Worm (Caenorhabditis elegans) whole organism, midembryonic: ENCODE measurements around the gene C06B8.3.

Experiments
- cog-1 ChIP-seq: sonication (generic microtip); optimal IDR thresholded peaks from 2 replicates; lab custom pipeline; 2016; ENCODE audit warnings: missing genetic modification characterization, missing compliant biosample characterization
- flt-1 ChIP-seq: fragments of 200-800 bp; sonication (Bioruptor generic); IDR thresholded peaks from 2 replicates; pipeline ENCODE4 v1.3.6; 2022; ENCODE audit warnings: missing genetic modification characterization, missing compliant biosample characterization
- klf-2 ChIP-seq: fragments of 200-800 bp; sonication (Bioruptor generic); conservative IDR thresholded peaks from 2 replicates; pipeline ENCODE4 v1.3.6; 2022; ENCODE audit warnings: missing genetic modification reagents, missing genetic modification characterization, missing compliant biosample characterization
- med-1 ChIP-seq: sonication (generic microtip); optimal IDR thresholded peaks from 2 replicates; lab custom pipeline; 2017; ENCODE audit warnings: missing genetic modification characterization, mild to moderate bottlenecking, missing compliant biosample characterization, antibody characterized with exemption, missing genetic modification reagents; ENCODE audit not compliant: insufficient read depth
- ref-1 ChIP-seq: fragments of 200-800 bp; sonication (Bioruptor generic); conservative IDR thresholded peaks from 2 replicates; pipeline ENCODE4 v1.3.6; 2022; ENCODE audit warnings: missing genetic modification reagents, missing genetic modification characterization, missing compliant biosample characterization
- tab-1 ChIP-seq: fragments of 200-800 bp; sonication (Bioruptor generic); IDR thresholded peaks from 2 replicates; pipeline ENCODE4 v1.3.6; 2022; ENCODE audit warnings: missing genetic modification characterization, missing compliant biosample characterization
- ztf-23 ChIP-seq: fragments of 200-800 bp; sonication (Bioruptor generic); IDR thresholded peaks from 2 replicates; pipeline ENCODE4 v1.3.6; 2022; ENCODE audit warnings: missing genetic modification reagents, missing genetic modification characterization, missing compliant biosample characterization
- ztf-29 ChIP-seq: fragments of 200-800 bp; sonication (Bioruptor generic); IDR thresholded peaks from 2 replicates; pipeline ENCODE4 v1.3.6; 2022; ENCODE audit warnings: missing genetic modification reagents, missing genetic modification characterization, missing compliant biosample characterization

- no peak for TF ChIP-seq med-1
- TF ChIP-seq flt-1 (GFP tag; lab: Robert Waterston, UW), result no peak
- no peak for TF ChIP-seq ref-1 (GFP tag; lab: Robert Waterston, UW)
- TF ChIP-seq ztf-23, result no peak
- no peak for TF ChIP-seq cog-1
- no peak for TF ChIP-seq ztf-29 (GFP tag; lab: Robert Waterston, UW)
- no peak for TF ChIP-seq klf-2 (GFP tag; lab: Robert Waterston, UW)
- TF ChIP-seq tab-1 (GFP tag; lab: Robert Waterston, UW), result no peak
These were observed 28.7 kb upstream of the C06B8.3 start for ce11 chrV:15512856-15513756.
